Worm (Caenorhabditis elegans) whole organism, L4/young adult: ENCODE measurements around the gene sdha-1.
A peak's percentile ranks its signal among the peaks of the same experiment; 100 is the strongest.

Experiments
- W03F9.2 ChIP-seq: fragments of 150-350 bp; optimal IDR thresholded peaks from 2 replicates; lab custom pipeline; 2014; ENCODE audit warnings: missing biosample characterization, missing genetic modification characterization
- dao-5 ChIP-seq: sonication (generic microtip); optimal IDR thresholded peaks from 2 replicates; lab custom pipeline; 2016; ENCODE audit warnings: missing genotype, missing genetic modification characterization, moderate library complexity, missing compliant biosample characterization
- him-1 ChIP-seq: sonication (generic microtip); optimal IDR thresholded peaks from 2 replicates; lab custom pipeline; 2016; ENCODE audit warnings: missing genotype, missing genetic modification reagents, missing genetic modification characterization, missing compliant biosample characterization

sdha-1 gene

ce11 chrX:8545971-8546442 lies at the start of gene sdha-1:
TSS of gene sdha-1 (minus strand) at chrX:8546021.
- TF ChIP-seq dao-5 (tag; lab: Kevin White, UChicago) = no peak
- TF ChIP-seq W03F9.2 (tag; lab: Kevin White, UChicago) = peak; percentile 78
- peak; percentile 29 for TF ChIP-seq him-1 (tag; lab: Kevin White, UChicago)

- no peak for TF ChIP-seq W03F9.2 (tag; lab: Kevin White, UChicago)
- no peak for TF ChIP-seq dao-5 (tag; lab: Kevin White, UChicago)
- no peak for TF ChIP-seq him-1 (tag; lab: Kevin White, UChicago)
Measured at ce11 chrX:8592881-8593280, 47.1 kb upstream of the sdha-1 start, which contains the start of gene nlp-7. TSS of gene nlp-7 (plus strand) at chrX:8593181.

ce11 chrX:8585837-8586236 lies 40.0 kb upstream of the sdha-1 start, which contains the start of gene F18E9.3:
TSS of gene F18E9.3 (plus strand) at chrX:8586147.
- TF ChIP-seq W03F9.2 (tag; lab: Kevin White, UChicago) = no peak
- no peak for TF ChIP-seq him-1 (tag; lab: Kevin White, UChicago)
- TF ChIP-seq dao-5 (tag; lab: Kevin White, UChicago) = no peak

- TF ChIP-seq W03F9.2 (tag; lab: Kevin White, UChicago) (no peak), him-1 (tag; lab: Kevin White, UChicago) (no peak), dao-5 (tag; lab: Kevin White, UChicago) (no peak)
Measured at ce11 chrX:8584825-8585384, 39.1 kb upstream of the sdha-1 start.

ce11 chrX:8582767-8583360 lies 37.0 kb upstream of the sdha-1 start:
- TF ChIP-seq him-1 (tag; lab: Kevin White, UChicago) (no peak), dao-5 (tag; lab: Kevin White, UChicago) (no peak), W03F9.2 (tag; lab: Kevin White, UChicago) (no peak)

ce11 chrX:8581447-8581846 lies 35.6 kb upstream of the sdha-1 start, which contains the start of gene F18E9.8:
TSS of gene F18E9.8 (minus strand) at chrX:8581547.
- TF ChIP-seq W03F9.2 (tag; lab: Kevin White, UChicago) (no peak), dao-5 (tag; lab: Kevin White, UChicago) (no peak), him-1 (tag; lab: Kevin White, UChicago) (no peak)

ce11 chrX:8580217-8580616 lies 34.4 kb upstream of the sdha-1 start, which contains the start of gene F18E9.4:
TSS of gene F18E9.4 (plus strand) at chrX:8580517.
- TF ChIP-seq W03F9.2 (tag; lab: Kevin White, UChicago) (no peak), dao-5 (tag; lab: Kevin White, UChicago) (no peak), him-1 (tag; lab: Kevin White, UChicago) (no peak)

- TF ChIP-seq W03F9.2 (tag; lab: Kevin White, UChicago) (no peak), dao-5 (tag; lab: Kevin White, UChicago) (no peak), him-1 (tag; lab: Kevin White, UChicago) (no peak)
Measured at ce11 chrX:8570997-8571517, 25.2 kb upstream of the sdha-1 start, which contains the start of gene jmjd-3.1. TSS of gene jmjd-3.1 (plus strand) at chrX:8571047.

- no peak for TF ChIP-seq dao-5 (tag; lab: Kevin White, UChicago)
- no peak for TF ChIP-seq him-1 (tag; lab: Kevin White, UChicago)
- no peak for TF ChIP-seq W03F9.2 (tag; lab: Kevin White, UChicago)
Measured at ce11 chrX:8569159-8569558, 23.3 kb upstream of the sdha-1 start.

ce11 chrX:8568423-8568903 lies 22.6 kb upstream of the sdha-1 start:
- TF ChIP-seq him-1 (tag; lab: Kevin White, UChicago) (no peak), W03F9.2 (tag; lab: Kevin White, UChicago) (no peak), dao-5 (tag; lab: Kevin White, UChicago) (no peak)

- TF ChIP-seq W03F9.2 (tag; lab: Kevin White, UChicago) (no peak), dao-5 (tag; lab: Kevin White, UChicago) (no peak), him-1 (tag; lab: Kevin White, UChicago) (no peak)
Measured at ce11 chrX:8567823-8568314, 22.0 kb upstream of the sdha-1 start.

- TF ChIP-seq dao-5 (tag; lab: Kevin White, UChicago) = no peak
- TF ChIP-seq him-1 (tag; lab: Kevin White, UChicago) = no peak
- no peak for TF ChIP-seq W03F9.2 (tag; lab: Kevin White, UChicago)
Measured at ce11 chrX:8567166-8567565, 21.3 kb upstream of the sdha-1 start.

ce11 chrX:8566521-8567032 lies 20.8 kb upstream of the sdha-1 start:
- no peak for TF ChIP-seq dao-5 (tag; lab: Kevin White, UChicago)
- no peak for TF ChIP-seq him-1 (tag; lab: Kevin White, UChicago)
- TF ChIP-seq W03F9.2 (tag; lab: Kevin White, UChicago) = no peak
